Fruit fly (Drosophila melanogaster): ENCODE results near the gene CG34002.

dm6 chr3L:17846982-17847355, 11.3 kb upstream of the CG34002 start:
- TF ChIP-seq Ets98B (GFP tag; IDR thresholded peaks at IDR 0.05): no peak; the same call in 1 of the 2 replicates
- TF ChIP-seq gl (tag; optimal IDR thresholded peaks at IDR 0.05): no peak
- TF ChIP-seq fd96Ca (GFP tag; IDR thresholded peaks at IDR 0.05): no peak
- no peak for TF ChIP-seq CG8301 (tag; optimal IDR thresholded peaks at IDR 0.05)
- TF ChIP-seq EcR (GFP tag; optimal IDR thresholded peaks at IDR 0.05): no peak
- TF ChIP-seq D1 (tag; optimal IDR thresholded peaks at IDR 0.05): no peak
